Worm (Caenorhabditis elegans): ENCODE results near the gene git-1.
A peak's percentile ranks its signal among the peaks of the same experiment; 100 is the strongest.

The git-1 gene

ce11 chrX:10480563-10481290, 44.0 kb upstream of the git-1 start, which contains the start of gene elt-2:
elt-2 (plus strand) TSS chrX:10481240.
- TF ChIP-seq cebp-1 (GFP tag; IDR thresholded peaks at IDR 0.05) (no peak), cebp-1 (tag; optimal IDR thresholded peaks at IDR 0.05) (no peak), let-607 (tag; optimal IDR thresholded peaks at IDR 0.05) (peak in 1 of 2 experiments; percentile 38), lir-1 (GFP tag; conservative IDR thresholded peaks at IDR 0.05) (0 out of 2 replicates have a peak, but pooled peaks have one; percentile 17), nhr-80 (tag; optimal IDR thresholded peaks at IDR 0.05) (peak; percentile 97), nfyb-1 (GFP tag; IDR thresholded peaks at IDR 0.05) (peak; percentile 65), fkh-3 (tag; optimal IDR thresholded peaks at IDR 0.05) (no peak), nfya-1 (tag; optimal IDR thresholded peaks at IDR 0.05; ENCODE audit: borderline replicate concordance, insufficient read depth) (no peak), ets-4 (GFP tag; optimal IDR thresholded peaks at IDR 0.05) (peak; percentile 65), hsf-1 (GFP tag; IDR thresholded peaks at IDR 0.05) (no peak), F33H1.4 (GFP tag; IDR thresholded peaks at IDR 0.05) (no peak), atf-7 (tag; optimal IDR thresholded peaks at IDR 0.05) (peak; percentile 65), ztf-22 (GFP tag; optimal IDR thresholded peaks at IDR 0.05) (peak; percentile 86), nhr-179 (tag; optimal IDR thresholded peaks at IDR 0.05) (no peak), mcd-1 (GFP tag; IDR thresholded peaks at IDR 0.05) (no peak), lin-26 (GFP tag; IDR thresholded peaks at IDR 0.05) (no peak), egl-44 (GFP tag; IDR thresholded peaks at IDR 0.05) (0 out of 2 replicates have a peak, but pooled peaks have one; percentile 26), Y67H2A.10 (GFP tag; conservative IDR thresholded peaks at IDR 0.05) (no peak), K12H6.12 (tag; optimal IDR thresholded peaks at IDR 0.05) (no peak), madf-6 (GFP tag; IDR thresholded peaks at IDR 0.05) (no peak)

- TF ChIP-seq aptf-2 (GFP tag; conservative IDR thresholded peaks at IDR 0.05) (no peak), madf-6 (GFP tag; IDR thresholded peaks at IDR 0.05) (no peak), rcor-1 (GFP tag; IDR thresholded peaks at IDR 0.05) (no peak), hmg-1.2 (GFP tag; IDR thresholded peaks at IDR 0.05) (no peak), nhr-80 (tag; optimal IDR thresholded peaks at IDR 0.05) (no peak), atf-7 (tag; optimal IDR thresholded peaks at IDR 0.05) (no peak), ets-4 (GFP tag; optimal IDR thresholded peaks at IDR 0.05) (no peak), Y53F4B.3 (GFP tag; IDR thresholded peaks at IDR 0.05) (no peak), T26A5.8 (tag; optimal IDR thresholded peaks at IDR 0.05) (no peak)
Observed at ce11 chrX:10482272-10482671, 42.4 kb upstream of the git-1 start.

- TF ChIP-seq fkh-3 (tag; optimal IDR thresholded peaks at IDR 0.05) (no peak), ztf-3 (GFP tag; optimal IDR thresholded peaks at IDR 0.05) (no peak), Y95B8A.8 (GFP tag; IDR thresholded peaks at IDR 0.05) (no peak), D2030.7 (GFP tag; IDR thresholded peaks at IDR 0.05) (no peak), ama-1 (optimal IDR thresholded peaks at IDR 0.05) (no peak), ama-1 (GFP tag; optimal IDR thresholded peaks at IDR 0.05) (no peak), Y67H2A.10 (GFP tag; conservative IDR thresholded peaks at IDR 0.05) (no peak), tlf-1 (GFP tag; optimal IDR thresholded peaks at IDR 0.05) (no peak)
Observed at ce11 chrX:10485300-10485755, 39.4 kb upstream of the git-1 start, which contains the start of gene C33D3.3. C33D3.3 (plus strand) TSS chrX:10485350.

- TF ChIP-seq mxl-1 (tag; optimal IDR thresholded peaks at IDR 0.05) (no peak), nfya-2 (GFP tag; IDR thresholded peaks at IDR 0.05) (no peak), ccch-3 (GFP tag; optimal IDR thresholded peaks at IDR 0.05) (no peak), ztf-22 (GFP tag; optimal IDR thresholded peaks at IDR 0.05) (no peak), nhr-90 (tag; optimal IDR thresholded peaks at IDR 0.05) (no peak), madf-10 (tag; optimal IDR thresholded peaks at IDR 0.05) (no peak), repo-1 (tag; optimal IDR thresholded peaks at IDR 0.05) (no peak), Y67H2A.10 (GFP tag; conservative IDR thresholded peaks at IDR 0.05) (no peak), unc-130 (GFP tag; optimal IDR thresholded peaks at IDR 0.05) (no peak), aptf-3 (GFP tag; IDR thresholded peaks at IDR 0.05) (no peak), rpc-1 (optimal IDR thresholded peaks at IDR 0.05) (no peak), rpc-1 (tag; optimal IDR thresholded peaks at IDR 0.05) (no peak), ceh-58 (GFP tag; IDR thresholded peaks at IDR 0.05) (no peak), lin-26 (GFP tag; IDR thresholded peaks at IDR 0.05) (no peak), hrde-1 (tag; optimal IDR thresholded peaks at IDR 0.05; ENCODE audit: borderline replicate concordance) (no peak), snpc-3.4 (tag; optimal IDR thresholded peaks at IDR 0.05) (no peak), Y53F4B.3 (GFP tag; IDR thresholded peaks at IDR 0.05) (no peak), ets-4 (GFP tag; optimal IDR thresholded peaks at IDR 0.05) (no peak), atf-7 (tag; optimal IDR thresholded peaks at IDR 0.05) (no peak)
Observed at ce11 chrX:10488763-10489162, 35.9 kb upstream of the git-1 start, which contains the start of gene C33D3.4. C33D3.4 (plus strand) TSS chrX:10489063.
